Worm (Caenorhabditis elegans) whole organism, young adult: ENCODE measurements around the gene clec-247.

Source experiments
- F49E8.2 ChIP-seq: sonication (generic microtip); optimal IDR thresholded peaks from 3 replicates; lab custom pipeline; 2017; ENCODE audit warnings: missing genetic modification characterization, mild to moderate bottlenecking, missing compliant biosample characterization, antibody characterized with exemption, moderate library complexity; ENCODE audit not compliant: insufficient read depth
- Y53G8AR.9 ChIP-seq: fragments of 200-800 bp; sonication (Bioruptor generic); conservative IDR thresholded peaks from 2 replicates; pipeline ENCODE4 v1.3.6; 2022; ENCODE audit warnings: missing genetic modification reagents, missing genetic modification characterization, missing compliant biosample characterization
- Y56A3A.18 ChIP-seq: fragments of 200-800 bp; sonication (Bioruptor generic); IDR thresholded peaks from 2 replicates; pipeline ENCODE4 v1.3.6; 2022; ENCODE audit warnings: missing genetic modification reagents, missing genetic modification characterization, missing compliant biosample characterization
- Y79H2A.3 ChIP-seq: fragments of 200-800 bp; sonication (Bioruptor generic); conservative IDR thresholded peaks from 2 replicates; pipeline ENCODE4 v1.3.6; 2022; ENCODE audit warnings: missing genetic modification reagents, missing genetic modification characterization, missing compliant biosample characterization
- lin-54 ChIP-seq: fragments of 200-800 bp; sonication (Bioruptor generic); optimal IDR thresholded peaks from 2 replicates; lab custom pipeline; 2018; ENCODE audit warnings: mild to moderate bottlenecking, missing genetic modification characterization, missing compliant biosample characterization
- madf-8 ChIP-seq: fragments of 200-800 bp; sonication (Bioruptor generic); conservative IDR thresholded peaks from 2 replicates; pipeline ENCODE4 v1.3.6; 2022; ENCODE audit warnings: missing genetic modification reagents, missing genetic modification characterization, missing compliant biosample characterization
- mes-4 ChIP-seq: sonication (generic microtip); optimal IDR thresholded peaks from 2 replicates; lab custom pipeline; 2016; ENCODE audit warnings: missing genotype, missing genetic modification characterization, missing compliant biosample characterization
- mxl-1 ChIP-seq: sonication (generic microtip); optimal IDR thresholded peaks from 2 replicates; lab custom pipeline; 2016; ENCODE audit warnings: missing genetic modification characterization, missing compliant biosample characterization
- nhr-80 ChIP-seq: sonication (generic microtip); optimal IDR thresholded peaks from 2 replicates; lab custom pipeline; 2016; ENCODE audit warnings: missing genetic modification characterization, missing compliant biosample characterization
- unc-62 ChIP-seq: fragments of 150-350 bp; optimal IDR thresholded peaks from 2 replicates; lab custom pipeline; 2014; ENCODE audit warnings: missing biosample characterization, missing genetic modification reagents, missing genetic modification characterization
- xnd-1 ChIP-seq: sonication (generic microtip); optimal IDR thresholded peaks from 2 replicates; lab custom pipeline; 2016; ENCODE audit warnings: missing genotype, missing genetic modification reagents, missing genetic modification characterization, missing compliant biosample characterization
- ztf-6 ChIP-seq: fragments of 200-800 bp; sonication (Bioruptor generic); IDR thresholded peaks from 2 replicates; pipeline ENCODE4 v1.3.6; 2022; ENCODE audit warnings: missing genetic modification reagents, missing genetic modification characterization, missing compliant biosample characterization

ce11 chrV:18323231-18323630 lies 40.5 kb downstream of the clec-247 start, which contains the start of gene B0462.5:
- TF ChIP-seq lin-54, result no peak
- TF ChIP-seq mxl-1 (tag; lab: Kevin White, UChicago), result no peak
- no peak for TF ChIP-seq madf-8 (GFP tag; lab: Robert Waterston, UW)
- TF ChIP-seq F49E8.2 (tag; lab: Kevin White, UChicago), result no peak
- no peak for TF ChIP-seq Y53G8AR.9 (GFP tag; lab: Robert Waterston, UW)
- TF ChIP-seq xnd-1 (tag; lab: Kevin White, UChicago), result no peak
- TF ChIP-seq ztf-6, result no peak
- no peak for TF ChIP-seq mes-4 (tag; lab: Kevin White, UChicago)
- no peak for TF ChIP-seq Y79H2A.3
- no peak for TF ChIP-seq Y56A3A.18 (GFP tag; lab: Robert Waterston, UW)
- no peak for TF ChIP-seq nhr-80
- TF ChIP-seq unc-62 (GFP tag; lab: Kevin White, UChicago), result no peak
